Fruit fly (Drosophila melanogaster) whole organism, embryonic: Measurements from ENCODE around the gene Bx42.

Experiments used
- ATbp ChIP-seq: fragments of 200-800 bp; sonication (Bioruptor generic); optimal IDR thresholded peaks from 2 replicates; lab custom pipeline; 2017; ENCODE audit warnings: missing biosample characterization, mild to moderate bottlenecking, missing genetic modification characterization, missing genetic modification reagents
- Atf3 ChIP-seq: fragments of 200-800 bp; sonication (Bioruptor generic); optimal IDR thresholded peaks from 3 replicates; lab custom pipeline; 2016; ENCODE audit warnings: missing biosample characterization, missing genetic modification characterization
- Atf6 ChIP-seq: fragments of 200-800 bp; sonication (Bioruptor generic); IDR thresholded peaks from 2 replicates; pipeline ENCODE4 v1.3.6; 2022; ENCODE audit warnings: missing biosample characterization, missing genetic modification characterization
- Awh ChIP-seq: fragments of 200-800 bp; sonication (Bioruptor generic); IDR thresholded peaks from 2 replicates; pipeline ENCODE4, ENCODE4 v1.3.6; 2022; ENCODE audit warnings: missing biosample characterization, missing genetic modification characterization
- B-H2 ChIP-seq: fragments of 200-800 bp; sonication (Bioruptor generic); optimal IDR thresholded peaks from 2 replicates; lab custom pipeline; 2018; ENCODE audit warnings: missing biosample characterization, mild to moderate bottlenecking, missing genetic modification characterization
- CG10431 ChIP-seq: fragments of 200-800 bp; sonication (Bioruptor generic); optimal IDR thresholded peaks from 3 replicates; lab custom pipeline; 2018; ENCODE audit warnings: missing biosample characterization, mild to moderate bottlenecking, missing genetic modification characterization
- CG10959 ChIP-seq: fragments of 200-800 bp; sonication (Bioruptor generic); IDR thresholded peaks from 2 replicates; pipeline ENCODE4 v1.3.6; 2022; ENCODE audit warnings: missing biosample characterization, missing genetic modification characterization
- CG15696 ChIP-seq: fragments of 200-800 bp; sonication (Bioruptor generic); optimal IDR thresholded peaks from 2 replicates; lab custom pipeline; 2019; ENCODE audit warnings: missing biosample characterization, mild to moderate bottlenecking, missing genetic modification characterization, moderate library complexity
- CG17612 ChIP-seq: fragments of 200-800 bp; sonication (Bioruptor generic); IDR thresholded peaks from 2 replicates; pipeline ENCODE4 v1.3.6; 2022; ENCODE audit warnings: missing biosample characterization, missing genetic modification characterization
- CG18262 ChIP-seq: fragments of 200-800 bp; optimal IDR thresholded peaks from 3 replicates; lab custom pipeline; 2019; ENCODE audit warnings: missing biosample characterization, mild to moderate bottlenecking, missing genetic modification characterization, moderate library complexity
- CG18599 ChIP-seq: fragments of 200-800 bp; sonication (Bioruptor generic); optimal IDR thresholded peaks from 3 replicates; lab custom pipeline; 2017; ENCODE audit warnings: missing biosample characterization, missing genetic modification characterization, mild to moderate bottlenecking, moderate library complexity, missing genetic modification reagents
- CG3281 ChIP-seq: fragments of 200-800 bp; sonication (Bioruptor generic); optimal IDR thresholded peaks from 3 replicates; lab custom pipeline; 2017; ENCODE audit warnings: missing biosample characterization, mild to moderate bottlenecking, missing genetic modification characterization
- CG34376 ChIP-seq: fragments of 200-800 bp; sonication (Bioruptor generic); optimal IDR thresholded peaks from 2 replicates; lab custom pipeline; 2018; ENCODE audit warnings: missing biosample characterization, mild to moderate bottlenecking, missing genetic modification characterization
- CG6175 ChIP-seq: fragments of 200-800 bp; sonication (Bioruptor generic); IDR thresholded peaks from 3 replicates; pipeline ENCODE4 v1.3.6; 2022; ENCODE audit warnings: missing biosample characterization, missing genetic modification characterization
- CG6683 ChIP-seq: fragments of 200-800 bp; sonication (Bioruptor generic); optimal IDR thresholded peaks from 2 replicates; lab custom pipeline; 2017; ENCODE audit warnings: missing biosample characterization, mild to moderate bottlenecking, missing genetic modification characterization, missing genetic modification reagents
- CG6765 ChIP-seq: fragments of 200-800 bp; sonication (Bioruptor generic); optimal IDR thresholded peaks from 3 replicates; lab custom pipeline; 2017; ENCODE audit warnings: missing biosample characterization, mild to moderate bottlenecking, missing genetic modification characterization
- CG9932 ChIP-seq: fragments of 200-800 bp; sonication (Bioruptor generic); IDR thresholded peaks from 2 replicates; pipeline ENCODE4 v1.3.6; 2022; ENCODE audit warnings: missing biosample characterization, missing genetic modification characterization
- D19A ChIP-seq: fragments of 200-800 bp; optimal IDR thresholded peaks from 3 replicates; lab custom pipeline; 2019; ENCODE audit warnings: missing biosample characterization, mild to moderate bottlenecking, missing genetic modification characterization, moderate library complexity
- Deaf1 ChIP-seq: fragments of 200-800 bp; optimal IDR thresholded peaks from 3 replicates; lab custom pipeline; 2019; ENCODE audit warnings: missing biosample characterization, mild to moderate bottlenecking, missing genetic modification characterization, moderate library complexity
- Doc2 ChIP-seq: fragments of 200-800 bp; sonication (Bioruptor generic); IDR thresholded peaks from 2 replicates; pipeline ENCODE4 v1.3.6; 2022; ENCODE audit warnings: missing biosample characterization, missing genetic modification characterization
- Jarid2 ChIP-seq: fragments of 200-800 bp; sonication (Bioruptor generic); optimal IDR thresholded peaks from 3 replicates; lab custom pipeline; 2017; ENCODE audit warnings: mild to moderate bottlenecking, missing biosample characterization, missing genetic modification reagents, missing genetic modification characterization
- Med ChIP-seq: fragments of 200-800 bp; sonication (Bioruptor generic); peaks from one replicate; lab custom pipeline; 2016; ENCODE audit warnings: missing biosample characterization, missing genetic modification characterization, mild to moderate bottlenecking, inconsistent platforms, moderate library complexity
- TFAM ChIP-seq: fragments of 200-800 bp; sonication (Bioruptor generic); optimal IDR thresholded peaks from 2 replicates; lab custom pipeline; 2017; ENCODE audit warnings: missing biosample characterization, missing genetic modification characterization, inconsistent platforms
- YL-1 ChIP-seq: fragments of 200-800 bp; sonication (Bioruptor generic); optimal IDR thresholded peaks from 3 replicates; lab custom pipeline; 2017; ENCODE audit warnings: missing biosample characterization, mild to moderate bottlenecking, missing genetic modification characterization
- amos ChIP-seq: fragments of 200-800 bp; sonication (Bioruptor generic); IDR thresholded peaks from 2 replicates; pipeline ENCODE4 v1.3.6; 2022; ENCODE audit warnings: missing biosample characterization, missing genetic modification characterization; ENCODE audit not compliant: partially characterized antibody
- ara ChIP-seq: fragments of 200-800 bp; sonication (Bioruptor generic); IDR thresholded peaks from 2 replicates; pipeline ENCODE4 v1.3.6; 2022; ENCODE audit warnings: missing biosample characterization, missing genetic modification characterization
- ase ChIP-seq: fragments of 200-800 bp; sonication (Bioruptor generic); IDR thresholded peaks from 3 replicates; pipeline ENCODE4 v1.3.6; 2022; ENCODE audit warnings: missing biosample characterization, missing genetic modification characterization
- chinmo ChIP-seq: fragments of 200-800 bp; sonication (Bioruptor generic); IDR thresholded peaks from 4 replicates; pipeline ENCODE4 v1.3.6; 2022; ENCODE audit warnings: missing biosample characterization, missing genetic modification characterization; ENCODE audit not compliant: partially characterized antibody
- chn ChIP-seq: fragments of 200-800 bp; sonication (Bioruptor generic); optimal IDR thresholded peaks from 2 replicates; lab custom pipeline; 2016; ENCODE audit warnings: missing biosample characterization, missing genetic modification characterization
- crp ChIP-seq, 2 experiments: fragments of 200-800 bp; sonication (Bioruptor generic); optimal IDR thresholded peaks; 2 replicates in 1 of 2; 3 replicates in 1 of 2; lab custom pipeline; 2017; ENCODE audit warnings: missing biosample characterization in 2 of 2, missing genetic modification characterization in 2 of 2, mild to moderate bottlenecking in 1 of 2, moderate library complexity in 1 of 2
- disco-r ChIP-seq: fragments of 200-800 bp; sonication (Bioruptor generic); optimal IDR thresholded peaks from 2 replicates; lab custom pipeline; 2016; ENCODE audit warnings: missing biosample characterization, missing genetic modification characterization
- dpn ChIP-seq, 2 experiments: fragments of 200-800 bp; sonication (Bioruptor generic); optimal IDR thresholded peaks; 3 replicates each; lab custom pipeline; 2016; ENCODE audit warnings: missing biosample characterization in 2 of 2, missing genetic modification characterization in 2 of 2
- fd3F ChIP-seq: fragments of 200-800 bp; sonication (Bioruptor generic); optimal IDR thresholded peaks from 2 replicates; lab custom pipeline; 2018; ENCODE audit warnings: missing biosample characterization, mild to moderate bottlenecking, missing genetic modification characterization, moderate library complexity
- grn ChIP-seq: fragments of 200-800 bp; sonication (Bioruptor generic); optimal IDR thresholded peaks from 3 replicates; lab custom pipeline; 2017; ENCODE audit warnings: missing biosample characterization, missing genetic modification characterization
- hth ChIP-seq: fragments of >200 bp; optimal IDR thresholded peaks from 2 replicates; lab custom pipeline; 2017; ENCODE audit warnings: inconsistent platforms
- nmo ChIP-seq: fragments of 200-800 bp; sonication (Bioruptor generic); optimal IDR thresholded peaks from 2 replicates; lab custom pipeline; 2018; ENCODE audit warnings: missing biosample characterization, mild to moderate bottlenecking, missing genetic modification characterization, moderate library complexity
- p53 ChIP-seq: fragments of 200-800 bp; sonication (Bioruptor generic); optimal IDR thresholded peaks from 2 replicates; lab custom pipeline; 2016; ENCODE audit warnings: missing biosample characterization, missing genetic modification characterization
- pfk ChIP-seq: fragments of 200-800 bp; sonication (Bioruptor generic); optimal IDR thresholded peaks from 2 replicates; lab custom pipeline; 2018; ENCODE audit warnings: missing biosample characterization, mild to moderate bottlenecking, missing genetic modification characterization, moderate library complexity
- scrt ChIP-seq: fragments of 200-800 bp; sonication (Bioruptor generic); optimal IDR thresholded peaks from 2 replicates; lab custom pipeline; 2018; ENCODE audit warnings: missing biosample characterization, mild to moderate bottlenecking, missing genetic modification characterization, moderate library complexity
- sima ChIP-seq: fragments of 200-800 bp; sonication (Bioruptor generic); optimal IDR thresholded peaks from 2 replicates; lab custom pipeline; 2016; ENCODE audit warnings: missing biosample characterization, missing genetic modification characterization
- sisA ChIP-seq: fragments of 200-800 bp; sonication (Bioruptor generic); IDR thresholded peaks from 2 replicates; pipeline ENCODE4 v1.3.6; 2022; ENCODE audit warnings: missing biosample characterization, missing genetic modification characterization
- sug ChIP-seq: fragments of 200-800 bp; optimal IDR thresholded peaks from 2 replicates; lab custom pipeline; 2019; ENCODE audit warnings: missing biosample characterization, mild to moderate bottlenecking, missing genetic modification characterization, moderate library complexity
- vfl ChIP-seq: fragments of 200-800 bp; sonication (Bioruptor generic); optimal IDR thresholded peaks from 2 replicates; lab custom pipeline; 2016; ENCODE audit warnings: missing biosample characterization, missing genetic modification characterization

Gene Bx42

dm6 chrX:9108387-9108786 lies 2.0 kb upstream of the Bx42 start, which contains the start of gene AP-1gamma (continued):
- TF ChIP-seq TFAM (GFP tag; lab: Kevin White, UChicago) (no peak), ara (no peak), Atf6 (no peak), fd3F (no peak), dpn (GFP tag; optimal IDR thresholded peaks at IDR 0.05; lab: Kevin White, UChicago) (no peak), YL-1 (no peak), B-H2 (GFP tag; lab: Kevin White, UChicago) (no peak), Jarid2 (GFP tag; lab: Kevin White, UChicago) (no peak), grn (GFP tag; lab: Kevin White, UChicago) (peak; percentile 40), CG10959 (GFP tag; lab: Robert Waterston, UW) (no peak), sisA (GFP tag; lab: Robert Waterston, UW) (no peak), Med (GFP tag; lab: Kevin White, UChicago) (peak; percentile 41), CG15696 (tag; lab: Kevin White, UChicago) (no peak), CG9932 (GFP tag; lab: Robert Waterston, UW) (no peak), crp (GFP tag; optimal IDR thresholded peaks at IDR 0.05; lab: Kevin White, UChicago) (no peak), Doc2 (GFP tag; lab: Robert Waterston, UW) (no peak), Deaf1 (peak; percentile 82), chn (GFP tag; lab: Kevin White, UChicago) (no peak), ase (no peak), CG18599 (GFP tag; lab: Kevin White, UChicago) (peak; percentile 1), CG17612 (no peak), CG18262 (tag; lab: Kevin White, UChicago) (no peak), disco-r (GFP tag; lab: Kevin White, UChicago) (no peak), CG6683 (GFP tag; lab: Kevin White, UChicago) (no peak), CG10431 (GFP tag; lab: Kevin White, UChicago) (no peak), scrt (no peak), ATbp (GFP tag; lab: Kevin White, UChicago) (no peak), amos (GFP tag; lab: Robert Waterston, UW) (no peak), CG6175 (GFP tag; lab: Robert Waterston, UW) (peak; percentile 86), sima (no peak), sug (tag; lab: Kevin White, UChicago) (peak; percentile 93), CG6765 (GFP tag; lab: Kevin White, UChicago) (no peak), vfl (GFP tag; lab: Kevin White, UChicago) (no peak), D19A (tag; lab: Kevin White, UChicago) (no peak), CG3281 (GFP tag; lab: Kevin White, UChicago) (no peak), Atf3 (no peak), hth (lab: Kevin White, UChicago) (no peak), p53 (GFP tag; lab: Kevin White, UChicago) (no peak), CG34376 (GFP tag; lab: Kevin White, UChicago) (peak; percentile 76), chinmo (GFP tag; lab: Robert Waterston, UW) (0 out of 4 replicates have a peak, but pooled peaks have one; percentile 47), Awh (GFP tag; lab: Robert Waterston, UW) (no peak), nmo (GFP tag; lab: Kevin White, UChicago) (no peak), pfk (GFP tag; lab: Kevin White, UChicago) (peak; percentile 72)
- TF ChIP-seq, all 482 proteins: peak for 18
